In the genomic region with DNA sequence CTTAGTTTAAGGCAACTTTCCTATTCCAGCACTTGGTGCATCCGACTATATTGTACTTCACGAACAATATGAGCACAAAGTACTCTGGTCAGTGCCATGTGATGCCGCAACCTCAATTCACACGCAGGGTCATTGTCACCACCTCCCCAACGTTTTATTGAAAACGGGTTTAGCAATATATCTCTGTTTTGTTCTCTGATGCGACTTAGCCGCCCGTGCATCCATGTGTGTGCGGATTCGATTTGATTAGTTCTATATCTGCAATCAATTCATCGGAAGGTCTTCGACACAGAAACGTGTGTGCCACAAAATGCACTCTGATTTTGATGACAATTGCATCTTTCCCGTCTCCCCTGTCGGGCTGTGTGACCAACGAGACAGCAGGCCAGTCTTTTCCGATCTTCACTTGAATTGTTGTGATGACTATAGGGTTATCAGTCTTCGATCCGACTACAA, we compare ENCODE assay signal across 1 worm cellular context.
TF ChIP-seq lines count a peak whose summit lies in the region.

No protein-coding gene starts in this region.

TF ChIP-seq in whole organism, L1 larva, 84 proteins besides CTCF, POLR2A, EP300 and RAD21 (continued from another document):
- TF ChIP-seq zag-1 (tag; optimal IDR thresholded peaks at IDR 0.05; lab: Kevin White, UChicago) = no peak
- TF ChIP-seq hlh-4 (tag; optimal IDR thresholded peaks at IDR 0.05; lab: Kevin White, UChicago) = no peak
- TF ChIP-seq hlh-17 (GFP tag; optimal IDR thresholded peaks at IDR 0.05; lab: Kevin White, UChicago; ENCODE audit: borderline replicate concordance) = no peak
- TF ChIP-seq dsc-1 (tag; optimal IDR thresholded peaks at IDR 0.05; lab: Kevin White, UChicago) = peak; percentile 8
- no peak for TF ChIP-seq jun-1 (tag; optimal IDR thresholded peaks at IDR 0.05; lab: Kevin White, UChicago)
- TF ChIP-seq fkh-4 (tag; optimal IDR thresholded peaks at IDR 0.05; lab: Kevin White, UChicago; ENCODE audit: borderline replicate concordance) = no peak
- no peak for TF ChIP-seq ceh-8 (GFP tag; optimal IDR thresholded peaks at IDR 0.05; lab: Kevin White, UChicago)
- TF ChIP-seq mdl-1 (tag; optimal IDR thresholded peaks at IDR 0.05; lab: Kevin White, UChicago) = peak in 1 of 2 experiments; percentile 44
- TF ChIP-seq efl-3 (GFP tag; optimal IDR thresholded peaks at IDR 0.05; lab: Kevin White, UChicago) = no peak
- no peak for TF ChIP-seq ztf-11 (tag; optimal IDR thresholded peaks at IDR 0.05; lab: Kevin White, UChicago)
- TF ChIP-seq lin-13 (GFP tag; optimal IDR thresholded peaks at IDR 0.05; lab: Kevin White, UChicago) = no peak
- no peak for TF ChIP-seq nhr-237 (tag; optimal IDR thresholded peaks at IDR 0.05; lab: Kevin White, UChicago)
- TF ChIP-seq egl-13 (tag; optimal IDR thresholded peaks at IDR 0.05; lab: Kevin White, UChicago) = no peak
- TF ChIP-seq mep-1 (tag; optimal IDR thresholded peaks at IDR 0.05; lab: Kevin White, UChicago) = no peak
- peak; percentile 45 for TF ChIP-seq nhr-90 (tag; optimal IDR thresholded peaks at IDR 0.05; lab: Kevin White, UChicago; ENCODE audit: poor library complexity)
- no peak for TF ChIP-seq ama-1 (optimal IDR thresholded peaks at IDR 0.05; lab: Kevin White, UChicago)
- TF ChIP-seq fkh-10 (GFP tag; optimal IDR thresholded peaks at IDR 0.05; lab: Kevin White, UChicago) = peak; percentile 12
- peak in 1 of 2 experiments; percentile 7 for TF ChIP-seq efl-1 (optimal IDR thresholded peaks at IDR 0.05; lab: Kevin White, UChicago)
- peak in 1 of 2 experiments; percentile 91 for TF ChIP-seq efl-1 (GFP tag; optimal IDR thresholded peaks at IDR 0.05 in 1 of 2; lab: Kevin White, UChicago)
- peak; percentile 84 for TF ChIP-seq grh-1 (GFP tag; IDR thresholded peaks at IDR 0.05; lab: Robert Waterston, UW)
- no peak for TF ChIP-seq nhr-77 (tag; optimal IDR thresholded peaks at IDR 0.05; lab: Kevin White, UChicago)
- no peak for TF ChIP-seq dpl-1 (GFP tag; optimal IDR thresholded peaks at IDR 0.05; lab: Kevin White, UChicago)
- TF ChIP-seq ces-1 (GFP tag; optimal IDR thresholded peaks at IDR 0.05; lab: Kevin White, UChicago) = no peak
- no peak for TF ChIP-seq F16B12.6 (tag; optimal IDR thresholded peaks at IDR 0.05; lab: Kevin White, UChicago)
- TF ChIP-seq C16A3.4 (tag; optimal IDR thresholded peaks at IDR 0.05; lab: Kevin White, UChicago) = peak; percentile 43
- TF ChIP-seq lsy-2 (tag; optimal IDR thresholded peaks at IDR 0.05; lab: Kevin White, UChicago) = peak; percentile 1 to 4
- TF ChIP-seq lin-15B (tag; optimal IDR thresholded peaks at IDR 0.05; lab: Kevin White, UChicago) = no peak
- no peak for TF ChIP-seq ets-5 (GFP tag; IDR thresholded peaks at IDR 0.05; lab: Robert Waterston, UW)
- no peak for TF ChIP-seq fos-1 (tag; optimal IDR thresholded peaks at IDR 0.05; lab: Kevin White, UChicago)
- TF ChIP-seq C04F5.9 (tag; optimal IDR thresholded peaks at IDR 0.05; lab: Kevin White, UChicago) = no peak
- TF ChIP-seq unc-130 (tag; optimal IDR thresholded peaks at IDR 0.05; lab: Kevin White, UChicago) = peak; percentile 72
- no peak for TF ChIP-seq sox-4 (tag; optimal IDR thresholded peaks at IDR 0.05; lab: Kevin White, UChicago)
- TF ChIP-seq sup-37 (GFP tag; optimal IDR thresholded peaks at IDR 0.05; lab: Kevin White, UChicago) = no peak
- TF ChIP-seq zip-4 (GFP tag; optimal IDR thresholded peaks at IDR 0.05; lab: Kevin White, UChicago) = no peak
- TF ChIP-seq unc-98 (GFP tag; IDR thresholded peaks at IDR 0.05; lab: Robert Waterston, UW) = no peak
- no peak for TF ChIP-seq alr-1 (tag; optimal IDR thresholded peaks at IDR 0.05; lab: Kevin White, UChicago; ENCODE audit: borderline replicate concordance)
- TF ChIP-seq snpc-4 (tag; optimal IDR thresholded peaks at IDR 0.05; lab: Kevin White, UChicago) = no peak
- TF ChIP-seq lin-39 (tag; optimal IDR thresholded peaks at IDR 0.05; lab: Kevin White, UChicago) = no peak
- no peak for TF ChIP-seq Y116A8C.19 (tag; optimal IDR thresholded peaks at IDR 0.05; lab: Kevin White, UChicago; ENCODE audit: borderline replicate concordance)
- TF ChIP-seq unc-62 (GFP tag; optimal IDR thresholded peaks at IDR 0.05; lab: Kevin White, UChicago) = no peak
- TF ChIP-seq nhr-85 (tag; lab: Kevin White, UChicago) = peak; percentile 95
- TF ChIP-seq ceh-90 (tag; optimal IDR thresholded peaks at IDR 0.05; lab: Kevin White, UChicago) = no peak
TF ChIP-seq in whole organism, L1 larva: peak in this region for 27.
